Worm (Caenorhabditis elegans): Measurements from ENCODE around the gene Y39G8B.10.

ce11 chrII:13945527-13945926 lies 37.4 kb downstream of the Y39G8B.10 start:
- TF ChIP-seq pat-9 (tag; optimal IDR thresholded peaks at IDR 0.05), result no peak
- no peak for TF ChIP-seq fkh-10 (GFP tag; optimal IDR thresholded peaks at IDR 0.05)
- no peak for TF ChIP-seq sox-4 (tag; optimal IDR thresholded peaks at IDR 0.05)
- TF ChIP-seq ceh-14 (tag; optimal IDR thresholded peaks at IDR 0.05), result no peak
- no peak for TF ChIP-seq ceh-22 (tag; optimal IDR thresholded peaks at IDR 0.05)

Data from whole organism, late embryonic.